Fruit fly (Drosophila melanogaster) whole organism, embryonic: ENCODE results near the gene SsRbeta.

Experiments
- CG12071 ChIP-seq: fragments of 200-800 bp; sonication (Bioruptor generic); optimal IDR thresholded peaks from 3 replicates; lab custom pipeline; 2018; ENCODE audit warnings: missing biosample characterization, mild to moderate bottlenecking, missing genetic modification characterization
- CG12391 ChIP-seq: fragments of 200-800 bp; sonication (Bioruptor generic); optimal IDR thresholded peaks from 3 replicates; lab custom pipeline; 2018; ENCODE audit warnings: missing biosample characterization, mild to moderate bottlenecking, missing genetic modification characterization, moderate library complexity
- CG13287 ChIP-seq: fragments of 200-800 bp; sonication (Bioruptor generic); IDR thresholded peaks from 2 replicates; pipeline ENCODE4 v1.3.6; 2022; ENCODE audit warnings: missing biosample characterization, missing genetic modification characterization; ENCODE audit not compliant: partially characterized antibody
- CG13424 ChIP-seq: fragments of 200-800 bp; sonication (Bioruptor generic); optimal IDR thresholded peaks from 2 replicates; lab custom pipeline; 2019; ENCODE audit warnings: missing biosample characterization, mild to moderate bottlenecking, missing genetic modification characterization, moderate library complexity
- CG14441 ChIP-seq: fragments of 200-800 bp; sonication (Bioruptor generic); IDR thresholded peaks from 2 replicates; pipeline ENCODE4 v1.3.6; 2022; ENCODE audit warnings: missing biosample characterization, missing genetic modification characterization
- CG17829 ChIP-seq: fragments of 200-800 bp; optimal IDR thresholded peaks from 2 replicates; lab custom pipeline; 2019; ENCODE audit warnings: missing biosample characterization, mild to moderate bottlenecking, missing genetic modification characterization, moderate library complexity
- CG18476 ChIP-seq: fragments of 200-800 bp; sonication (Bioruptor generic); optimal IDR thresholded peaks from 2 replicates; lab custom pipeline; 2016; ENCODE audit warnings: missing biosample characterization, mild to moderate bottlenecking, missing genetic modification characterization
- CG2116 ChIP-seq: fragments of 200-800 bp; sonication (Bioruptor generic); optimal IDR thresholded peaks from 3 replicates; lab custom pipeline; 2018; ENCODE audit warnings: missing biosample characterization, mild to moderate bottlenecking, missing genetic modification characterization
- CG2678 ChIP-seq: fragments of 200-800 bp; sonication (Bioruptor generic); optimal IDR thresholded peaks from 3 replicates; lab custom pipeline; 2019; ENCODE audit warnings: missing biosample characterization, mild to moderate bottlenecking, missing genetic modification characterization, moderate library complexity
- CG32772 ChIP-seq: fragments of 200-800 bp; sonication (Bioruptor generic); IDR thresholded peaks from 2 replicates; pipeline ENCODE4 v1.3.6; 2022; ENCODE audit warnings: missing biosample characterization, missing genetic modification characterization
- CG4360 ChIP-seq: fragments of 200-800 bp; sonication (Bioruptor generic); IDR thresholded peaks from 2 replicates; pipeline ENCODE4 v1.3.6; 2022; ENCODE audit warnings: missing biosample characterization, missing genetic modification characterization
- CG8089 ChIP-seq: fragments of 200-800 bp; sonication (Bioruptor generic); optimal IDR thresholded peaks from 3 replicates; lab custom pipeline; 2016; ENCODE audit warnings: missing biosample characterization, missing genetic modification characterization
- CG8290 ChIP-seq, 3 experiments: fragments of 200-800 bp; sonication (Bioruptor generic); optimal IDR thresholded peaks; 2 replicates each; lab custom pipeline; 2016 to 2019; ENCODE audit warnings: missing biosample characterization in 3 of 3, missing genetic modification characterization in 3 of 3, mild to moderate bottlenecking in 2 of 3, moderate library complexity in 1 of 3
- CG8359 ChIP-seq: fragments of 200-800 bp; sonication (Bioruptor generic); optimal IDR thresholded peaks from 2 replicates; lab custom pipeline; 2017; ENCODE audit warnings: missing biosample characterization, mild to moderate bottlenecking, missing genetic modification characterization, borderline replicate concordance
- CG9817 ChIP-seq: fragments of 200-800 bp; sonication (Bioruptor generic); optimal IDR thresholded peaks from 2 replicates; lab custom pipeline; 2018; ENCODE audit warnings: missing biosample characterization, mild to moderate bottlenecking, missing genetic modification characterization, moderate library complexity
- CG9932 ChIP-seq: fragments of 200-800 bp; sonication (Bioruptor generic); IDR thresholded peaks from 2 replicates; pipeline ENCODE4 v1.3.6; 2022; ENCODE audit warnings: missing biosample characterization, missing genetic modification characterization
- CTCF ChIP-seq: fragments of 200-800 bp; sonication (Bioruptor generic); optimal IDR thresholded peaks from 2 replicates; lab custom pipeline; 2017; ENCODE audit warnings: missing biosample characterization, mild to moderate bottlenecking, missing genetic modification characterization, moderate library complexity
- Dek ChIP-seq: fragments of 200-800 bp; sonication (Bioruptor generic); optimal IDR thresholded peaks from 3 replicates; lab custom pipeline; 2019; ENCODE audit warnings: missing biosample characterization, mild to moderate bottlenecking, missing genetic modification characterization, moderate library complexity
- Dp ChIP-seq: fragments of 200-800 bp; sonication (Bioruptor generic); optimal IDR thresholded peaks from 2 replicates; lab custom pipeline; 2018; ENCODE audit warnings: missing biosample characterization, mild to moderate bottlenecking, missing genetic modification characterization, moderate library complexity
- Eip74EF ChIP-seq, 2 experiments: fragments of 200-800 bp in 1 of 2; fragments of >200 bp in 1 of 2; sonication (Bioruptor generic) in 1 of 2; optimal IDR thresholded peaks; 2 replicates each; lab custom pipeline; 2017 to 2019; ENCODE audit warnings: missing biosample characterization in 2 of 2, missing genetic modification characterization in 2 of 2, mild to moderate bottlenecking in 1 of 2, moderate library complexity in 1 of 2
- Fer1 ChIP-seq: fragments of 200-800 bp; sonication (Bioruptor generic); optimal IDR thresholded peaks from 2 replicates; lab custom pipeline; 2017; ENCODE audit warnings: missing biosample characterization, mild to moderate bottlenecking, missing genetic modification characterization
- GATAe ChIP-seq: fragments of 200-800 bp; sonication (Bioruptor generic); conservative IDR thresholded peaks from 2 replicates; pipeline ENCODE4 v1.3.6; 2022; ENCODE audit warnings: missing biosample characterization, missing genetic modification characterization
- HmgD ChIP-seq: fragments of 200-800 bp; sonication (Bioruptor generic); optimal IDR thresholded peaks from 3 replicates; lab custom pipeline; 2016; ENCODE audit warnings: missing biosample characterization, missing genetic modification characterization
- Kr ChIP-seq: fragments of 200-800 bp; sonication (Bioruptor generic); optimal IDR thresholded peaks from 2 replicates; lab custom pipeline; 2017; ENCODE audit warnings: missing biosample characterization, mild to moderate bottlenecking, missing genetic modification characterization
- Lpt ChIP-seq: fragments of >200 bp; optimal IDR thresholded peaks from 2 replicates; lab custom pipeline; 2018; ENCODE audit warnings: missing biosample characterization, missing genetic modification characterization
- MESR4 ChIP-seq: fragments of 200-800 bp; sonication (Bioruptor generic); optimal IDR thresholded peaks from 2 replicates; lab custom pipeline; 2018; ENCODE audit warnings: missing biosample characterization, mild to moderate bottlenecking, missing genetic modification characterization, moderate library complexity
- Max ChIP-seq: fragments of 200-800 bp; sonication (Bioruptor generic); optimal IDR thresholded peaks from 2 replicates; lab custom pipeline; 2016; ENCODE audit warnings: missing biosample characterization, mild to moderate bottlenecking, missing genetic modification characterization
- Med ChIP-seq: fragments of 200-800 bp; sonication (Bioruptor generic); peaks from one replicate; lab custom pipeline; 2016; ENCODE audit warnings: missing biosample characterization, missing genetic modification characterization, mild to moderate bottlenecking, inconsistent platforms, moderate library complexity
- NC2β ChIP-seq: fragments of 200-800 bp; sonication (Bioruptor generic); optimal IDR thresholded peaks from 2 replicates; lab custom pipeline; 2016; ENCODE audit warnings: missing biosample characterization, missing genetic modification characterization
- Nf-YC ChIP-seq: fragments of 200-800 bp; optimal IDR thresholded peaks from 3 replicates; lab custom pipeline; 2019; ENCODE audit warnings: missing biosample characterization, mild to moderate bottlenecking, missing genetic modification characterization, moderate library complexity
- Sry-β ChIP-seq: fragments of 200-800 bp; sonication (Bioruptor generic); optimal IDR thresholded peaks from 2 replicates; lab custom pipeline; 2018; ENCODE audit warnings: missing biosample characterization, mild to moderate bottlenecking, missing genetic modification characterization, moderate library complexity
- ase ChIP-seq: fragments of 200-800 bp; sonication (Bioruptor generic); IDR thresholded peaks from 3 replicates; pipeline ENCODE4 v1.3.6; 2022; ENCODE audit warnings: missing biosample characterization, missing genetic modification characterization
- az2 ChIP-seq: fragments of 200-800 bp; sonication (Bioruptor generic); optimal IDR thresholded peaks from 3 replicates; lab custom pipeline; 2016; ENCODE audit warnings: missing biosample characterization, missing genetic modification characterization
- bcd ChIP-seq: fragments of 200-800 bp; sonication (Bioruptor generic); optimal IDR thresholded peaks from 2 replicates; lab custom pipeline; 2017; ENCODE audit warnings: missing biosample characterization, mild to moderate bottlenecking, missing genetic modification characterization
- chn ChIP-seq: fragments of 200-800 bp; sonication (Bioruptor generic); optimal IDR thresholded peaks from 2 replicates; lab custom pipeline; 2016; ENCODE audit warnings: missing biosample characterization, missing genetic modification characterization
- dimm ChIP-seq: fragments of 200-800 bp; sonication (Bioruptor generic); IDR thresholded peaks from 2 replicates; pipeline ENCODE4 v1.3.6; 2022; ENCODE audit warnings: missing biosample characterization, missing genetic modification characterization
- dmrt99B ChIP-seq: fragments of 200-800 bp; sonication (Bioruptor generic); optimal IDR thresholded peaks from 2 replicates; lab custom pipeline; 2018; ENCODE audit warnings: missing biosample characterization, mild to moderate bottlenecking, missing genetic modification characterization, moderate library complexity
- dysf ChIP-seq: fragments of 200-800 bp; sonication (Bioruptor generic); IDR thresholded peaks from 3 replicates; pipeline ENCODE4 v1.3.6; 2022; ENCODE audit warnings: missing biosample characterization, missing genetic modification characterization
- fd3F ChIP-seq: fragments of 200-800 bp; sonication (Bioruptor generic); optimal IDR thresholded peaks from 2 replicates; lab custom pipeline; 2018; ENCODE audit warnings: missing biosample characterization, mild to moderate bottlenecking, missing genetic modification characterization, moderate library complexity
- fu2 ChIP-seq: fragments of 200-800 bp; sonication (Bioruptor generic); optimal IDR thresholded peaks from 2 replicates; lab custom pipeline; 2016; ENCODE audit warnings: missing biosample characterization, missing genetic modification characterization
- grau ChIP-seq: fragments of 200-800 bp; optimal IDR thresholded peaks from 3 replicates; lab custom pipeline; 2019; ENCODE audit warnings: missing biosample characterization, mild to moderate bottlenecking, missing genetic modification characterization, moderate library complexity
- ham ChIP-seq: fragments of 200-800 bp; sonication (Bioruptor generic); IDR thresholded peaks from 2 replicates; pipeline ENCODE4 v1.3.6; 2022; ENCODE audit warnings: missing biosample characterization, missing genetic modification characterization
- hkb ChIP-seq, 2 experiments: fragments of 200-800 bp in 1 of 2; fragments of >200 bp in 1 of 2; sonication (Bioruptor generic) in 1 of 2; IDR thresholded peaks in 1 of 2; optimal IDR thresholded peaks in 1 of 2; 2 replicates each; pipeline versions ENCODE4 v1.3.6 to Lab custom; 2017 to 2022; ENCODE audit warnings: missing biosample characterization in 1 of 2, missing genetic modification characterization in 1 of 2
- ken ChIP-seq: fragments of 200-800 bp; sonication (Bioruptor generic); IDR thresholded peaks from 3 replicates; pipeline ENCODE4 v1.3.6; 2022; ENCODE audit warnings: missing biosample characterization, missing genetic modification characterization
- lab ChIP-seq: fragments of 200-800 bp; sonication (Bioruptor generic); optimal IDR thresholded peaks from 3 replicates; lab custom pipeline; 2017; ENCODE audit warnings: missing biosample characterization, missing genetic modification characterization, mild to moderate bottlenecking, moderate library complexity, missing genetic modification reagents
- peb ChIP-seq: fragments of 200-800 bp; sonication (Bioruptor generic); IDR thresholded peaks from 2 replicates; pipeline ENCODE4 v1.3.6; 2022; ENCODE audit warnings: missing biosample characterization, missing genetic modification characterization
- pho ChIP-seq: fragments of 200-800 bp; sonication (Bioruptor generic); optimal IDR thresholded peaks from 2 replicates; lab custom pipeline; 2016; ENCODE audit warnings: missing biosample characterization, missing genetic modification characterization
- pzg ChIP-seq: fragments of 200-800 bp; sonication (Bioruptor generic); optimal IDR thresholded peaks from 3 replicates; lab custom pipeline; 2018; ENCODE audit warnings: missing biosample characterization, mild to moderate bottlenecking, missing genetic modification characterization, moderate library complexity
- toy ChIP-seq: fragments of 200-800 bp; sonication (Bioruptor generic); IDR thresholded peaks from 2 replicates; pipeline ENCODE4 v1.3.6; 2022; ENCODE audit warnings: missing biosample characterization, missing genetic modification characterization
- vfl ChIP-seq: fragments of 200-800 bp; sonication (Bioruptor generic); optimal IDR thresholded peaks from 2 replicates; lab custom pipeline; 2016; ENCODE audit warnings: missing biosample characterization, missing genetic modification characterization
- vvl ChIP-seq: fragments of 200-800 bp; sonication (Bioruptor generic); IDR thresholded peaks from 2 replicates; pipeline ENCODE4 v1.3.6; 2022; ENCODE audit warnings: missing biosample characterization, missing genetic modification characterization

SsRbeta gene

DNA sequence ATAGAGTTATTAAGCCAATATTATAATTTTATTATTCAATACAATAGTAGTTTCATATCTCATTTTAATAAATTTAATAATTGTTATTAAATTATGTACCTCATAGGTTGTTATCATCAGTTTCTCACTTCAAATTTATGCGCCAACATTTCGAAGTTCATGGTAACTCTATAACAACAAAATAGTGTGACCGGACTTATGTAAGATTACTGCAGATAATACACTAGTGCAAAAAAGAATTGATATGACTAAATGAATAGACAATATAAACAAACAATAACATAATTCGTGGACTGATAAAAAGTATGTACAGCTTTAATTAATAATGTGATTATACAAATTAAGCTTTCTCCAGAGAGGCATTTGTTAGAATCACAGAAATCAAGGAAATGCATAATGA is 7.6 kb upstream of the SsRbeta start, which contains the start of gene Strump (continued):
- TF ChIP-seq CG8089 (GFP tag; lab: Kevin White, UChicago) (no peak), CG8290 (GFP tag; optimal IDR thresholded peaks at IDR 0.05; lab: Kevin White, UChicago) (no peak), CG8290 (tag; optimal IDR thresholded peaks at IDR 0.05; lab: Kevin White, UChicago) (no peak), pho (GFP tag; lab: Kevin White, UChicago) (no peak), CG13424 (no peak), Lpt (no peak), HmgD (GFP tag; lab: Kevin White, UChicago) (no peak), CG32772 (GFP tag; lab: Robert Waterston, UW) (no peak), MESR4 (GFP tag; lab: Kevin White, UChicago) (peak; percentile 54), lab (no peak), CG17829 (tag; lab: Kevin White, UChicago) (no peak), Fer1 (GFP tag; lab: Kevin White, UChicago) (no peak), Sry-β (GFP tag; lab: Kevin White, UChicago) (no peak), dysf (no peak), vvl (GFP tag; lab: Robert Waterston, UW) (no peak), fd3F (GFP tag; lab: Kevin White, UChicago) (no peak), CG2678 (tag; lab: Kevin White, UChicago) (no peak), Kr (GFP tag; lab: Kevin White, UChicago) (no peak), ken (GFP tag; lab: Robert Waterston, UW) (no peak), CG12391 (peak; percentile 12), Dp (GFP tag; lab: Kevin White, UChicago) (peak; percentile 97), vfl (no peak), pzg (peak; percentile 73), CG9932 (GFP tag; lab: Robert Waterston, UW) (no peak), dmrt99B (no peak), Nf-YC (tag; lab: Kevin White, UChicago) (no peak), CG9817 (no peak), peb (GFP tag; lab: Robert Waterston, UW) (no peak), dimm (GFP tag; lab: Robert Waterston, UW) (no peak), CG18476 (GFP tag; lab: Kevin White, UChicago) (no peak), fu2 (GFP tag; lab: Kevin White, UChicago) (no peak), grau (no peak), Eip74EF (GFP tag; optimal IDR thresholded peaks at IDR 0.05; lab: Kevin White, UChicago) (no peak), CG4360 (GFP tag; lab: Robert Waterston, UW) (no peak), Max (GFP tag; lab: Kevin White, UChicago) (no peak), az2 (GFP tag; lab: Kevin White, UChicago) (no peak), Med (GFP tag; lab: Kevin White, UChicago) (peak; percentile 40), CG13287 (GFP tag; lab: Robert Waterston, UW) (peak; percentile 17; the same call in 1 of the 2 replicates), ase (GFP tag; lab: Robert Waterston, UW) (no peak), CG12071 (GFP tag; lab: Kevin White, UChicago) (no peak), chn (no peak), CG8359 (GFP tag; lab: Kevin White, UChicago) (no peak), CG14441 (GFP tag; lab: Robert Waterston, UW) (no peak), GATAe (GFP tag; lab: Robert Waterston, UW) (no peak), CG2116 (peak; percentile 25), CTCF (GFP tag; lab: Kevin White, UChicago) (no peak), Dek (no peak), bcd (GFP tag; lab: Kevin White, UChicago) (no peak), NC2β (GFP tag; lab: Kevin White, UChicago) (no peak), ham (GFP tag; lab: Robert Waterston, UW) (no peak), hkb (optimal IDR thresholded peaks at IDR 0.05; lab: Kevin White, UChicago) (no peak), hkb (GFP tag; IDR thresholded peaks at IDR 0.05; lab: Robert Waterston, UW) (no peak), toy (no peak)
